Worm (Caenorhabditis elegans) whole organism, L3 larva: ENCODE results near the gene sto-2.

Experiments
- aly-2 ChIP-seq: fragments of 150-350 bp; optimal IDR thresholded peaks from 2 replicates; lab custom pipeline; 2014; ENCODE audit warnings: missing biosample characterization, missing genetic modification characterization
- ama-1 ChIP-seq: fragments of 150-350 bp; optimal IDR thresholded peaks from 2 replicates; lab custom pipeline; 2018
- ceh-82 ChIP-seq: fragments of 150-350 bp; optimal IDR thresholded peaks from 2 replicates; lab custom pipeline; 2014; ENCODE audit warnings: missing biosample characterization, missing genetic modification characterization
- egl-27 ChIP-seq: sonication (generic microtip); optimal IDR thresholded peaks from 4 replicates; lab custom pipeline; 2017; ENCODE audit warnings: missing biosample characterization, missing genetic modification reagents, missing genetic modification characterization
- lin-15B ChIP-seq: fragments of 150-350 bp; optimal IDR thresholded peaks from 2 replicates; lab custom pipeline; 2014; ENCODE audit warnings: missing biosample characterization, missing genetic modification characterization
- nfya-1 ChIP-seq: sonication (generic microtip); optimal IDR thresholded peaks from 2 replicates; lab custom pipeline; 2017; ENCODE audit warnings: missing genetic modification characterization, mild to moderate bottlenecking, missing compliant biosample characterization, antibody characterized with exemption, moderate library complexity; ENCODE audit not compliant: insufficient read depth
- nhr-11 ChIP-seq: fragments of 150-350 bp; optimal IDR thresholded peaks from 2 replicates; lab custom pipeline; 2014; ENCODE audit warnings: missing biosample characterization, missing genetic modification characterization
- nhr-76 ChIP-seq: fragments of 150-350 bp; sonication (generic microtip); optimal IDR thresholded peaks from 5 replicates; lab custom pipeline; 2014; ENCODE audit warnings: missing biosample characterization, missing genetic modification characterization
- nhr-77 ChIP-seq: fragments of 150-350 bp; optimal IDR thresholded peaks from 2 replicates; lab custom pipeline; 2014; ENCODE audit warnings: missing biosample characterization, missing genetic modification characterization
- pqm-1 ChIP-seq: fragments of 150-350 bp; optimal IDR thresholded peaks from 2 replicates; lab custom pipeline; 2017; ENCODE audit warnings: missing biosample characterization, missing genetic modification characterization, inconsistent platforms
- tbx-2 ChIP-seq: sonication (generic microtip); optimal IDR thresholded peaks from 2 replicates; lab custom pipeline; 2016; ENCODE audit warnings: mild to moderate bottlenecking, missing genetic modification characterization, missing compliant biosample characterization
- unc-62 ChIP-seq: fragments of 150-350 bp; sonication (generic microtip); optimal IDR thresholded peaks from 4 replicates; lab custom pipeline; 2014; ENCODE audit warnings: missing biosample characterization, missing genetic modification reagents, missing genetic modification characterization
- ztf-11 ChIP-seq: fragments of 150-350 bp; optimal IDR thresholded peaks from 2 replicates; lab custom pipeline; 2014; ENCODE audit warnings: missing biosample characterization, missing genetic modification characterization
- ztf-4 ChIP-seq: fragments of 150-350 bp; optimal IDR thresholded peaks from 2 replicates; lab custom pipeline; 2014; ENCODE audit warnings: missing biosample characterization, missing genetic modification characterization

DNA sequence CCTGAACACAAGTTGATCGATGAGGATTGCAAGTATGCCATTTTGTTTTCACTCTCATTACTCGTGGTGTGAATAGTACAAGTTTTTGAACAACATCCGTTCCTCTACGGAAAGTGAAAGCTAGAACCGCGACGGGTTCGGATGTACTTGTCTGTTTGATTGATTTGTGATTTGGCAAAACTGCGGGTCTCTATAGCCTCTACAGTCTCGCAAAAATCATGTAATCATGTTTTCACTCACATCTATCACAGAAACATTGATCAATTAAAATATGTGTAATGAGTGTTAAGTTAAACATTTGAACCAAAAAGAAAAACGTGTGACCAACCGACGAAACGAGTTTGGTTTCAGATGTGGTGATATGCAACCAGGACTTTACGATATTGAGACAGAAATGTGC is 16.2 kb upstream of the sto-2 start:
- TF ChIP-seq tbx-2 (tag; lab: Kevin White, UChicago) (no peak), nfya-1 (tag; lab: Kevin White, UChicago) (no peak), ztf-4 (tag; lab: Kevin White, UChicago) (no peak), nhr-76 (tag; lab: Kevin White, UChicago) (no peak), egl-27 (no peak), pqm-1 (tag; lab: Kevin White, UChicago) (no peak), nhr-77 (tag; lab: Kevin White, UChicago) (no peak), lin-15B (no peak), aly-2 (tag; lab: Kevin White, UChicago) (no peak), ceh-82 (tag; lab: Kevin White, UChicago) (no peak), unc-62 (GFP tag; lab: Kevin White, UChicago) (peak; percentile 88), nhr-11 (tag; lab: Kevin White, UChicago) (no peak), ama-1 (no peak), ztf-11 (no peak)
